Fruit fly (Drosophila melanogaster) whole organism, wandering third instar larva: Measurements from ENCODE around the gene CG4004.

ENCODE experiments used
- GATAd ChIP-seq: sonication (Bioruptor generic); optimal IDR thresholded peaks from 2 replicates; lab custom pipeline; 2016; ENCODE audit warnings: missing biosample characterization, missing genetic modification characterization
- Myc ChIP-seq: fragments of >200 bp; optimal IDR thresholded peaks from 2 replicates; lab custom pipeline; 2017
- OdsH ChIP-seq: fragments of 200-800 bp; sonication (Bioruptor generic); optimal IDR thresholded peaks from 2 replicates; lab custom pipeline; 2016; ENCODE audit warnings: missing biosample characterization, mild to moderate bottlenecking, missing genetic modification characterization

DNA sequence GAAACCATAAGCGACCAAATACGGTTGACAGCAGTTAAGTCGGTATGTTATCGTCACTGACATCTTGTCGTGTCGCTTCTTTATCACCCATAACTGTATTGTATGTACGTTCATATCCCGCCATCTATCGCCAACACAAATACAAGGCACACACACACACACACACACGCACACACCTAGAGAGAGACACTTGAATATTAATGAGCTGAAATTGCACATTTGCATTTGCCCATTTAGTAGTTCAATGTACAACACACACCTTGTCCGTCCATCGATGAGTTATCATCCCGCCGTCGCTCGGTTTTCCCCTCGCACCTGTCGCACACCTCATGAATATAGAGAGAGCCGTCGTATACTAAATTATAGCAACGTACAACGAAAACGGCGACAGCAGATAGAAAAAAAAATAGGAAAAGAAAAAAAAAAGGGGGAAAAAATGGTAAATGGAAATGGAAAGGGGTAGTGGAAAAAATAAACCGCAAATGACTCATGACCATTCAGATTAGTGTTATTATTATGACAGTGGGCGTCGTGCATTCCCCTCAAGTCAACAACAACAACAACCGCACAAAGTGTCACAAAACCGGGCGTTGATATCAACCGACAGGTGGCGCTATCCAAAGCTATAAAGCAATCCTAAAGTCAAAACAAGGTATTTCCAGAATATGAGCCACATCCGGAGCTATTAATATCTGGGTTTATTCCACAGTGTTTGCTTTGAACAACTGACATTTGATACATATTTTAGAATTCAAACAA is 22.7 kb upstream of the CG4004 start:
- TF ChIP-seq OdsH (GFP tag; lab: Kevin White, UChicago) (no peak), Myc (no peak), GATAd (GFP tag; lab: Kevin White, UChicago) (no peak)
